Fruit fly (Drosophila melanogaster) whole organism, pupa: ENCODE results near the gene CG14212.

ENCODE experiments used
- CG12605 ChIP-seq: fragments of 200-800 bp; sonication (Bioruptor generic); IDR thresholded peaks from 2 replicates; pipeline ENCODE4 v1.3.6; 2022; ENCODE audit warnings: missing biosample characterization, missing genetic modification characterization
- CG14655 ChIP-seq: fragments of 200-800 bp; sonication (Bioruptor generic); optimal IDR thresholded peaks from 3 replicates; lab custom pipeline; 2017; ENCODE audit warnings: mild to moderate bottlenecking, missing biosample characterization, missing genetic modification reagents, missing genetic modification characterization
- CG15710 ChIP-seq: fragments of 200-800 bp; sonication (Bioruptor generic); optimal IDR thresholded peaks from 2 replicates; lab custom pipeline; 2018; ENCODE audit warnings: missing biosample characterization, mild to moderate bottlenecking, missing genetic modification characterization, moderate library complexity
- CG17806 ChIP-seq: fragments of 200-800 bp; sonication (Bioruptor generic); optimal IDR thresholded peaks from 2 replicates; lab custom pipeline; 2018; ENCODE audit warnings: missing biosample characterization, mild to moderate bottlenecking, missing genetic modification characterization, moderate library complexity
- CG4496 ChIP-seq: fragments of 200-800 bp; sonication (Bioruptor generic); IDR thresholded peaks from 3 replicates; pipeline ENCODE4 v1.3.6; 2022; ENCODE audit warnings: missing biosample characterization, missing genetic modification characterization
- CG8301 ChIP-seq: fragments of 200-800 bp; sonication (Bioruptor generic); optimal IDR thresholded peaks from 2 replicates; lab custom pipeline; 2018; ENCODE audit warnings: missing biosample characterization, mild to moderate bottlenecking, missing genetic modification characterization
- CG9948 ChIP-seq: fragments of 200-800 bp; sonication (Bioruptor generic); optimal IDR thresholded peaks from 2 replicates; lab custom pipeline; 2018; ENCODE audit warnings: missing biosample characterization, mild to moderate bottlenecking, missing genetic modification characterization, moderate library complexity
- EcR ChIP-seq: fragments of 200-800 bp; sonication (Bioruptor generic); optimal IDR thresholded peaks from 3 replicates; lab custom pipeline; 2019; ENCODE audit warnings: missing biosample characterization, missing genetic modification characterization, mild to moderate bottlenecking, moderate library complexity, missing genetic modification reagents
- Ets98B ChIP-seq: fragments of 200-800 bp; sonication (Bioruptor generic); IDR thresholded peaks from 2 replicates; pipeline ENCODE4 v1.3.6; 2022; ENCODE audit warnings: missing biosample characterization, missing genetic modification characterization
- Pif1A ChIP-seq: fragments of 200-800 bp; sonication (Bioruptor generic); optimal IDR thresholded peaks from 3 replicates; lab custom pipeline; 2016; ENCODE audit warnings: missing biosample characterization, missing genetic modification characterization
- Pif1B ChIP-seq: fragments of 200-800 bp; sonication (Bioruptor generic); optimal IDR thresholded peaks from 3 replicates; lab custom pipeline; 2016; ENCODE audit warnings: missing biosample characterization, missing genetic modification characterization
- fd96Ca ChIP-seq: fragments of 200-800 bp; sonication (Bioruptor generic); IDR thresholded peaks from 3 replicates; pipeline ENCODE4 v1.3.6; 2022; ENCODE audit warnings: missing biosample characterization, missing genetic modification characterization
- gl ChIP-seq: fragments of 200-800 bp; sonication (Bioruptor generic); optimal IDR thresholded peaks from 2 replicates; lab custom pipeline; 2018; ENCODE audit warnings: missing biosample characterization, mild to moderate bottlenecking, missing genetic modification characterization
- rn ChIP-seq: fragments of 200-800 bp; sonication (Bioruptor generic); IDR thresholded peaks from 2 replicates; pipeline ENCODE4 v1.3.6; 2022; ENCODE audit warnings: missing biosample characterization, missing genetic modification characterization

dm6 chrX:19631365-19631832, 5.9 kb downstream of the CG14212 start:
- TF ChIP-seq EcR (GFP tag; lab: Kevin White, UChicago) (peak; percentile 79), fd96Ca (GFP tag; lab: Robert Waterston, UW) (0 out of 3 replicates have a peak, but pooled peaks have one; percentile 29), rn (GFP tag; lab: Robert Waterston, UW) (no peak), CG9948 (tag; lab: Kevin White, UChicago) (no peak), CG8301 (no peak), CG4496 (peak; percentile 67; the same call in 2 of the 3 replicates), CG12605 (GFP tag; lab: Robert Waterston, UW) (peak; percentile 16; the same call in 1 of the 2 replicates), gl (tag; lab: Kevin White, UChicago) (no peak), CG15710 (tag; lab: Kevin White, UChicago) (no peak), CG14655 (no peak), Pif1B (GFP tag; lab: Kevin White, UChicago) (no peak), Pif1A (GFP tag; lab: Kevin White, UChicago) (no peak), Ets98B (GFP tag; lab: Robert Waterston, UW) (peak; percentile 41; the same call in 1 of the 2 replicates), CG17806 (tag; lab: Kevin White, UChicago) (no peak)
